Worm (Caenorhabditis elegans) whole organism, late embryonic: ENCODE data around the gene fbxa-199.

ENCODE experiments used
- C08G9.2 ChIP-seq: sonication (generic microtip); optimal IDR thresholded peaks from 2 replicates; lab custom pipeline; 2016; ENCODE audit warnings: mild to moderate bottlenecking, missing genetic modification characterization, moderate library complexity, missing compliant biosample characterization
- C38D4.7 ChIP-seq: fragments of 200-800 bp; sonication (Bioruptor generic); optimal IDR thresholded peaks from 2 replicates; lab custom pipeline; 2018; ENCODE audit warnings: mild to moderate bottlenecking, missing genetic modification characterization, moderate library complexity, missing compliant biosample characterization
- K02D7.2 ChIP-seq: sonication (generic microtip); optimal IDR thresholded peaks from 2 replicates; lab custom pipeline; 2017; ENCODE audit warnings: mild to moderate bottlenecking, missing genetic modification characterization, missing compliant biosample characterization
- K09A11.1 ChIP-seq: sonication (generic microtip); optimal IDR thresholded peaks from 2 replicates; lab custom pipeline; 2017; ENCODE audit warnings: antibody characterized with exemption, mild to moderate bottlenecking, missing genetic modification characterization, missing compliant biosample characterization; ENCODE audit not compliant: insufficient read depth
- ama-1 ChIP-seq: fragments of 150-350 bp; optimal IDR thresholded peaks from 2 replicates; lab custom pipeline; 2014
- ceh-18 ChIP-seq: sonication (generic microtip); optimal IDR thresholded peaks from 2 replicates; lab custom pipeline; 2016; ENCODE audit warnings: missing genetic modification characterization, missing compliant biosample characterization
- ceh-31 ChIP-seq: sonication (generic microtip); optimal IDR thresholded peaks from 2 replicates; lab custom pipeline; 2016; ENCODE audit warnings: missing genetic modification characterization, missing compliant biosample characterization
- ceh-48 ChIP-seq: sonication (generic microtip); optimal IDR thresholded peaks from 2 replicates; lab custom pipeline; 2016; ENCODE audit warnings: missing genetic modification characterization, inconsistent platforms, missing compliant biosample characterization
- ceh-6 ChIP-seq: fragments of 200-800 bp; sonication (Bioruptor generic); optimal IDR thresholded peaks from 2 replicates; lab custom pipeline; 2018; ENCODE audit warnings: mild to moderate bottlenecking, missing genetic modification characterization, missing compliant biosample characterization
- dmd-4 ChIP-seq: sonication (generic microtip); optimal IDR thresholded peaks from 2 replicates; lab custom pipeline; 2016; ENCODE audit warnings: borderline replicate concordance, missing genetic modification characterization, missing compliant biosample characterization
- dve-1 ChIP-seq: sonication (generic microtip); optimal IDR thresholded peaks from 2 replicates; lab custom pipeline; 2017; ENCODE audit warnings: antibody characterized with exemption, mild to moderate bottlenecking, missing genetic modification characterization, missing compliant biosample characterization
- elt-4 ChIP-seq: sonication (generic microtip); optimal IDR thresholded peaks from 2 replicates; lab custom pipeline; 2016; ENCODE audit warnings: missing genetic modification characterization, missing compliant biosample characterization
- eyg-1 ChIP-seq: sonication (generic microtip); optimal IDR thresholded peaks from 2 replicates; lab custom pipeline; 2016; ENCODE audit warnings: missing genotype, missing genetic modification characterization, missing compliant biosample characterization
- fax-1 ChIP-seq: sonication (generic microtip); optimal IDR thresholded peaks from 2 replicates; lab custom pipeline; 2016; ENCODE audit warnings: missing genotype, missing genetic modification characterization, missing compliant biosample characterization
- fkh-10 ChIP-seq: fragments of 150-350 bp; optimal IDR thresholded peaks from 2 replicates; lab custom pipeline; 2014; ENCODE audit warnings: missing biosample characterization, missing genetic modification reagents, missing genetic modification characterization
- hlh-13 ChIP-seq: fragments of 200-800 bp; sonication (Bioruptor generic); optimal IDR thresholded peaks from 2 replicates; lab custom pipeline; 2018; ENCODE audit warnings: mild to moderate bottlenecking, missing genetic modification characterization, missing compliant biosample characterization
- hlh-15 ChIP-seq: sonication (generic microtip); optimal IDR thresholded peaks from 2 replicates; lab custom pipeline; 2016; ENCODE audit warnings: missing genetic modification characterization, missing compliant biosample characterization
- hlh-30 ChIP-seq: sonication (generic microtip); optimal IDR thresholded peaks from 2 replicates; lab custom pipeline; 2017; ENCODE audit warnings: antibody characterized with exemption, missing genetic modification characterization, missing compliant biosample characterization; ENCODE audit not compliant: insufficient read depth
- hlh-6 ChIP-seq: sonication (generic microtip); optimal IDR thresholded peaks from 2 replicates; lab custom pipeline; 2016; ENCODE audit warnings: missing genotype, missing genetic modification characterization, missing compliant biosample characterization
- hlh-8 ChIP-seq: sonication (generic microtip); optimal IDR thresholded peaks from 2 replicates; lab custom pipeline; 2016; ENCODE audit warnings: missing genotype, missing genetic modification characterization, missing compliant biosample characterization
- lin-11 ChIP-seq: fragments of 200-800 bp; sonication (Bioruptor generic); optimal IDR thresholded peaks from 2 replicates; lab custom pipeline; 2018; ENCODE audit warnings: mild to moderate bottlenecking, missing genetic modification characterization, missing compliant biosample characterization
- madf-2 ChIP-seq: sonication (generic microtip); optimal IDR thresholded peaks from 2 replicates; lab custom pipeline; 2017; ENCODE audit warnings: missing genetic modification characterization, missing compliant biosample characterization
- mec-3 ChIP-seq: sonication (generic microtip); optimal IDR thresholded peaks from 2 replicates; lab custom pipeline; 2016; ENCODE audit warnings: borderline replicate concordance, missing genetic modification characterization, missing compliant biosample characterization
- nhr-232 ChIP-seq: sonication (generic microtip); optimal IDR thresholded peaks from 2 replicates; lab custom pipeline; 2016; ENCODE audit warnings: missing genetic modification characterization, missing compliant biosample characterization
- odd-2 ChIP-seq: sonication (generic microtip); optimal IDR thresholded peaks from 2 replicates; lab custom pipeline; 2017; ENCODE audit warnings: antibody characterized with exemption, mild to moderate bottlenecking, missing genetic modification characterization, missing compliant biosample characterization
- pros-1 ChIP-seq: fragments of 150-350 bp; optimal IDR thresholded peaks from 2 replicates; lab custom pipeline; 2014; ENCODE audit warnings: missing biosample characterization, missing genetic modification reagents, missing genetic modification characterization
- sox-2 ChIP-seq: fragments of 200-800 bp; sonication (Bioruptor generic); IDR thresholded peaks from 2 replicates; pipeline ENCODE4 v1.3.6; 2022; ENCODE audit warnings: missing genetic modification reagents, missing genetic modification characterization, missing compliant biosample characterization
- syd-9 ChIP-seq: sonication (generic microtip); optimal IDR thresholded peaks from 2 replicates; lab custom pipeline; 2016; ENCODE audit warnings: mild to moderate bottlenecking, missing genetic modification characterization, moderate library complexity, missing compliant biosample characterization
- unc-3 ChIP-seq, 2 experiments: fragments of 200-800 bp in 1 of 2; sonication (Bioruptor generic) in 1 of 2; sonication (generic microtip) in 1 of 2; conservative IDR thresholded peaks in 1 of 2; optimal IDR thresholded peaks in 1 of 2; 2 replicates each; pipeline versions ENCODE4 v1.3.6 to Lab custom; 2016 to 2022; ENCODE audit warnings: missing compliant biosample characterization in 2 of 2, missing genetic modification characterization in 2 of 2, missing genetic modification reagents in 1 of 2

fbxa-199 gene

DNA sequence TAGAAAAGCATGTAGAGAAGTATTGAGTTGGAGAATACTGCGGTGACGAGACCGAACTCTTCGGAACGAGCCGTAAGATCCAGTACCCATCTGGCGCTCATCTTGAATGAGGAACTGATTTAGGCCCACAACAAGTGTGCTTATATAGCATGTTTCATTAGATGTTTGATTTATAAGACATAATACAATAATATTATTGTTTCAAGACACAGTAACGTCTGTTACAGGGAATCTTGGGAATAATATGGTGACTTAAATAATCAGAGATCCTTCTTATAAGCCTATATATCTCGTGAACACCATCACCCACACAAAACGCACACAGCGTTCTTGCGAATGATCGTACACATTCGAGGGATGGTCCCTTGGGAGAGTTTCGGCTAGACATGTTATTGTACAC is 14.9 kb downstream of the fbxa-199 start, which contains the start of gene str-88:
str-88 (minus strand) TSS at position 101 of the 400 bp plus-strand sequence.
- TF ChIP-seq madf-2 (tag; lab: Kevin White, UChicago) (no peak), ceh-18 (tag; lab: Kevin White, UChicago) (no peak), C38D4.7 (GFP tag; lab: Kevin White, UChicago) (no peak), pros-1 (tag; lab: Kevin White, UChicago) (no peak), fax-1 (tag; lab: Kevin White, UChicago) (no peak), ceh-31 (no peak), hlh-13 (GFP tag; lab: Kevin White, UChicago) (no peak), elt-4 (tag; lab: Kevin White, UChicago) (no peak), hlh-8 (tag; lab: Kevin White, UChicago) (no peak), nhr-232 (tag; lab: Kevin White, UChicago) (no peak)
- TF ChIP-seq, all 69 proteins: peak for 0

DNA sequence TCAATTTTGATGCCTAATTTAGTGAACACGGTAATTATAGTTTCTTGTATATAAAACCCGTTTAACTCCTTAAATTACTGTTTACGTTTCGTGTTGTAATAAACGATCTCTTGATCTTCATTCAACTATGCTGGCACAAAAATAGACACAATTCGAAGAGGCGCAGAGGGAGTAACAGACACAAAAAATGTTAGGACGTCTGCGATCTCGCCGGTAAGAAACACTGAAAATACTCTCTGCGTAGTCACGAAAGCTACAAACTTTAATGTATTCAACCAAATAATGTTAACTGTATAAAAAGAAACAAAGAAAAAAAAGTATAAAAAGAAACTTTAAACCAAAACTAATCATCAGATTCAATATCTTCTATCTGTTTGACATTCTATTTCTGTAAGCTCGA is 17.8 kb downstream of the fbxa-199 start, which contains the start of gene dhs-23:
dhs-23 (plus strand) TSS at position 363 of the 400 bp plus-strand sequence.
- TF ChIP-seq K09A11.1 (tag; lab: Kevin White, UChicago) = no peak
- no peak for TF ChIP-seq K02D7.2 (tag; lab: Kevin White, UChicago)
- TF ChIP-seq pros-1 (tag; lab: Kevin White, UChicago) = no peak
- TF ChIP-seq odd-2 = no peak
- TF ChIP-seq ceh-48 (tag; lab: Kevin White, UChicago) = no peak
- no peak for TF ChIP-seq nhr-232 (tag; lab: Kevin White, UChicago)
- no peak for TF ChIP-seq fkh-10 (GFP tag; lab: Kevin White, UChicago)
- TF ChIP-seq ceh-18 (tag; lab: Kevin White, UChicago) = no peak
- TF ChIP-seq C08G9.2 (tag; lab: Kevin White, UChicago) = no peak
- no peak for TF ChIP-seq dve-1 (tag; lab: Kevin White, UChicago)

DNA sequence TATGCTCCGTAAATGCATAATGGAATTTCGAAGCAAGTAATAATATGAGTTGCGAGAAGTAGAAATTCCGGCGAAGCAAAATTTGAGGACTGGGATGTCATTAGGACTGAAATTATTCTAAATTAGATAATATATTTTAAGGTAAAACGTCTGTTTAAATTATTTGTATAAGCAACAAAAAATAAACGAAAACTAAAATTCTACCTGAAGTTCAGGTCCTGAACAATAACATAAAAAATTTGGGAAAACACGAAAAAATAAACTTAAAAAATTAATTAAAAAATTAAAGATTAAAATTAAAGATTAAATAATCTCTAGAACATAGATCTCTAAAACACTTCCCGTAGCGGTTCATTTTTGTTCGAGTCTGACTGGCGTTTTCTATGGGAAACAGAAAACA is 18.8 kb downstream of the fbxa-199 start, which contains the start of gene srh-251:
srh-251 (minus strand) TSS at position 101 of the 400 bp plus-strand sequence.
- TF ChIP-seq lin-11 (tag; lab: Kevin White, UChicago) = no peak

DNA sequence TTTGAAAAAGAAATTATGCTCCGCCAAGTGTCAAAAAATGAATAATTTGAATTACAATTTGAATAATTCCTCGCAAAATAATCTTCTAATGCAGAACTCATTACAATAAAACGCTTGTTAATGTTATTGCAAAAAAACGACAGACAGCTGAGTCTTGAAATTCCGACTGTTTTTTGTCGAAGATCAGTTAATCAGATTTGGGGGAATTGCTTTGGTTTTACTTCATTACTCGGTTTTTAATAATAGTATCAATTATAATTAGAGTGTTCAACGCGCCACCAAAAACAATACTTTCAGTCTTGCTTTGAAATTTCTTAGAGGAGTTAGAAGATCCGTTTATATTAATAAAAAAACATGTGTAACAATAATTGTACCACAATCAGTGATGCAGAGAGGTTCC is 20.7 kb downstream of the fbxa-199 start, which contains the start of gene srh-122:
srh-122 (minus strand) TSS at position 101 of the 400 bp plus-strand sequence.
- no peak for TF ChIP-seq elt-4 (tag; lab: Kevin White, UChicago)
- no peak for TF ChIP-seq ama-1 (lab: Kevin White, UChicago)
- TF ChIP-seq dve-1 (tag; lab: Kevin White, UChicago) = no peak
- TF ChIP-seq eyg-1 = no peak
- no peak for TF ChIP-seq syd-9 (tag; lab: Kevin White, UChicago)
- no peak for TF ChIP-seq dmd-4 (tag; lab: Kevin White, UChicago)
- TF ChIP-seq C38D4.7 (GFP tag; lab: Kevin White, UChicago) = no peak
- no peak for TF ChIP-seq hlh-30 (tag; lab: Kevin White, UChicago)
- TF ChIP-seq mec-3 (tag; lab: Kevin White, UChicago) = no peak
- no peak for TF ChIP-seq hlh-15
- no peak for TF ChIP-seq madf-2 (tag; lab: Kevin White, UChicago)
- TF ChIP-seq, all 69 proteins: peak for 0

DNA sequence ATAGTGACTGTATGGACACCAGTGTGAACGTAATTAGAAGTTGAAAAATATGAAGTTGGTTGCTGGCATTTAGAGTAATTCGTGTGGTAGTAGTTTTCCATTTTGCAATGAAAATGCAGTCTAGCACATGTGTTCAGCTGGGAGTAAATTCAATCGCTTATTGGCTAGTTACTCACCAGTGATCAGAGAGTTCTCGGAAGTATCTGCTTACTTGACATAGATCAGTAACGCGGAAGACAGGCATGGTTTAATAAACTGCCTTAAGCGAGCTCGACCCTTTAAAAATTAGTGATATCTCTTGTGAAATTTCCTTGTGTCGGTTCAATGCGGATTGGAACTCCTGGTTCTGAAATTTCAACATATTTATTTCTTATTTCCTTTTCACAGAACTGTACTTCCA is 22.4 kb downstream of the fbxa-199 start, which contains the start of gene srh-52:
srh-52 (minus strand) TSS at position 101 of the 400 bp plus-strand sequence.
- TF ChIP-seq unc-3 (GFP tag; conservative IDR thresholded peaks at IDR 0.05; lab: Robert Waterston, UW) (no peak), unc-3 (tag; optimal IDR thresholded peaks at IDR 0.05; lab: Kevin White, UChicago) (no peak), hlh-6 (tag; lab: Kevin White, UChicago) (no peak), ama-1 (lab: Kevin White, UChicago) (no peak), madf-2 (tag; lab: Kevin White, UChicago) (no peak), sox-2 (GFP tag; lab: Robert Waterston, UW) (no peak), ceh-6 (GFP tag; lab: Kevin White, UChicago) (no peak)
